Worm (Caenorhabditis elegans) whole organism, early embryonic: ENCODE results near the gene R148.5.

Experiments
- B0310.2 ChIP-seq: sonication (generic microtip); optimal IDR thresholded peaks from 2 replicates; lab custom pipeline; 2016; ENCODE audit warnings: mild to moderate bottlenecking, missing genetic modification characterization, missing compliant biosample characterization
- aly-1 ChIP-seq: sonication (generic microtip); optimal IDR thresholded peaks from 2 replicates; lab custom pipeline; 2016; ENCODE audit warnings: missing genetic modification characterization, missing compliant biosample characterization
- ama-1 ChIP-seq: fragments of 150-350 bp; optimal IDR thresholded peaks from 2 replicates; lab custom pipeline; 2014
- ets-7 ChIP-seq: sonication (generic microtip); optimal IDR thresholded peaks from 2 replicates; lab custom pipeline; 2016; ENCODE audit warnings: missing genotype, missing genetic modification characterization, missing compliant biosample characterization
- flt-1 ChIP-seq: fragments of 200-800 bp; sonication (Bioruptor generic); IDR thresholded peaks from 2 replicates; pipeline ENCODE4 v1.3.6; 2022; ENCODE audit warnings: missing genetic modification characterization, missing compliant biosample characterization
- hmbx-1 ChIP-seq: sonication (generic microtip); optimal IDR thresholded peaks from 2 replicates; lab custom pipeline; 2016; ENCODE audit warnings: mild to moderate bottlenecking, missing genetic modification characterization, missing compliant biosample characterization
- hnd-1 ChIP-seq: sonication (generic microtip); optimal IDR thresholded peaks from 2 replicates; lab custom pipeline; 2016; ENCODE audit warnings: missing genetic modification characterization, missing compliant biosample characterization
- pes-1 ChIP-seq: fragments of 200-800 bp; sonication (Bioruptor generic); IDR thresholded peaks from 2 replicates; pipeline ENCODE4 v1.3.6; 2022; ENCODE audit warnings: missing genetic modification reagents, missing genetic modification characterization, missing compliant biosample characterization
- sea-1 ChIP-seq: fragments of 200-800 bp; sonication (Bioruptor generic); conservative IDR thresholded peaks from 2 replicates; pipeline ENCODE4 v1.3.6; 2022; ENCODE audit warnings: missing genetic modification characterization, missing compliant biosample characterization
- tbx-11 ChIP-seq: fragments of 200-800 bp; sonication (Bioruptor generic); IDR thresholded peaks from 2 replicates; pipeline ENCODE4 v1.3.6; 2022; ENCODE audit warnings: missing genetic modification characterization, missing compliant biosample characterization

- TF ChIP-seq hmbx-1 (tag; lab: Kevin White, UChicago) (no peak), tbx-11 (GFP tag; lab: Robert Waterston, UW) (no peak), flt-1 (GFP tag; lab: Robert Waterston, UW) (no peak), ama-1 (no peak), hnd-1 (tag; lab: Kevin White, UChicago) (no peak), pes-1 (GFP tag; lab: Robert Waterston, UW) (no peak), sea-1 (GFP tag; lab: Robert Waterston, UW) (no peak), aly-1 (tag; lab: Kevin White, UChicago) (no peak), ets-7 (tag; lab: Kevin White, UChicago) (no peak), B0310.2 (tag; lab: Kevin White, UChicago) (no peak)
These were observed 37.8 kb upstream of the R148.5 start for ce11 chrIII:3127613-3128012.
